Worm (Caenorhabditis elegans) whole organism, L1 larva: ENCODE data around the gene W02D7.8.
A peak's percentile ranks its signal among the peaks of the same experiment; 100 is the strongest.

Experiments used
- C16A3.4 ChIP-seq: fragments of 150-350 bp; optimal IDR thresholded peaks from 2 replicates; lab custom pipeline; 2014; ENCODE audit warnings: missing biosample characterization, missing genetic modification characterization
- C34B4.2 ChIP-seq: sonication (generic microtip); optimal IDR thresholded peaks from 2 replicates; lab custom pipeline; 2017; ENCODE audit warnings: mild to moderate bottlenecking, missing genetic modification characterization, missing compliant biosample characterization
- F16B12.6 ChIP-seq: fragments of 150-350 bp; optimal IDR thresholded peaks from 2 replicates; lab custom pipeline; 2014; ENCODE audit warnings: missing biosample characterization, missing genetic modification characterization
- aha-1 ChIP-seq: fragments of 150-350 bp; optimal IDR thresholded peaks from 2 replicates; lab custom pipeline; 2014; ENCODE audit warnings: missing biosample characterization, missing genetic modification characterization
- alr-1 ChIP-seq: fragments of 200-800 bp; sonication (Bioruptor generic); optimal IDR thresholded peaks from 2 replicates; lab custom pipeline; 2018; ENCODE audit warnings: borderline replicate concordance, mild to moderate bottlenecking, missing genetic modification characterization, missing compliant biosample characterization
- ama-1 ChIP-seq: fragments of 150-350 bp; optimal IDR thresholded peaks from 2 replicates; lab custom pipeline; 2014
- ceh-8 ChIP-seq: fragments of 200-800 bp; sonication (Bioruptor generic); optimal IDR thresholded peaks from 2 replicates; lab custom pipeline; 2018; ENCODE audit warnings: mild to moderate bottlenecking, missing genetic modification characterization, moderate library complexity, missing compliant biosample characterization
- ceh-90 ChIP-seq: sonication (generic microtip); optimal IDR thresholded peaks from 2 replicates; lab custom pipeline; 2016; ENCODE audit warnings: missing genetic modification characterization, missing compliant biosample characterization
- dsc-1 ChIP-seq: sonication (generic microtip); optimal IDR thresholded peaks from 2 replicates; lab custom pipeline; 2016; ENCODE audit warnings: mild to moderate bottlenecking, missing genetic modification characterization, missing compliant biosample characterization
- efl-1 ChIP-seq, 4 experiments: fragments of 150-350 bp; optimal IDR thresholded peaks in 3 of 4; peaks in 1 of 4; 1 replicate in 1 of 4; 2 replicates in 3 of 4; lab custom pipeline; 2014; ENCODE audit warnings: missing biosample characterization in 2 of 4, missing genetic modification characterization in 2 of 4, missing genetic modification reagents in 2 of 4
- egl-13 ChIP-seq: sonication (generic microtip); optimal IDR thresholded peaks from 2 replicates; lab custom pipeline; 2016; ENCODE audit warnings: missing genotype, missing genetic modification reagents, missing genetic modification characterization, missing compliant biosample characterization
- egl-27 ChIP-seq, 2 experiments: fragments of 150-350 bp in 1 of 2; sonication (generic microtip); optimal IDR thresholded peaks; 3 replicates each; lab custom pipeline; 2017 to 2018; ENCODE audit warnings: missing biosample characterization in 2 of 2, missing genetic modification characterization in 2 of 2, missing genetic modification reagents in 2 of 2
- elt-2 ChIP-seq: sonication (generic microtip); optimal IDR thresholded peaks from 2 replicates; lab custom pipeline; 2016; ENCODE audit warnings: missing genetic modification characterization, mild to moderate bottlenecking, inconsistent platforms, missing compliant biosample characterization, missing genetic modification reagents
- elt-3 ChIP-seq, 6 experiments: fragments of 150-350 bp in 1 of 6; sonication (generic microtip); optimal IDR thresholded peaks; 2 replicates each; lab custom pipeline; 2017 to 2018; ENCODE audit warnings: missing biosample characterization in 6 of 6, missing genetic modification characterization in 6 of 6, inconsistent platforms in 1 of 6
- fkh-10 ChIP-seq: sonication (generic microtip); optimal IDR thresholded peaks from 2 replicates; lab custom pipeline; 2017; ENCODE audit warnings: missing biosample characterization, missing genetic modification reagents, missing genetic modification characterization
- fkh-4 ChIP-seq: sonication (generic microtip); optimal IDR thresholded peaks from 2 replicates; lab custom pipeline; 2016; ENCODE audit warnings: missing compliant biosample characterization, missing genetic modification characterization, borderline replicate concordance
- hlh-4 ChIP-seq: sonication (generic microtip); optimal IDR thresholded peaks from 2 replicates; lab custom pipeline; 2016; ENCODE audit warnings: mild to moderate bottlenecking, missing genetic modification characterization, missing compliant biosample characterization
- hpl-2 ChIP-seq: fragments of 150-350 bp; optimal IDR thresholded peaks from 2 replicates; lab custom pipeline; 2014; ENCODE audit warnings: missing biosample characterization, missing genetic modification reagents, missing genetic modification characterization
- irx-1 ChIP-seq: sonication (generic microtip); optimal IDR thresholded peaks from 2 replicates; lab custom pipeline; 2016; ENCODE audit warnings: missing genetic modification characterization, missing compliant biosample characterization
- isw-1 ChIP-seq: fragments of 200-800 bp; sonication (Bioruptor generic); IDR thresholded peaks from 2 replicates; pipeline ENCODE4 v1.3.6; 2022; ENCODE audit warnings: missing genetic modification characterization, missing compliant biosample characterization
- lin-13 ChIP-seq: fragments of 150-350 bp; optimal IDR thresholded peaks from 2 replicates; lab custom pipeline; 2014; ENCODE audit warnings: missing biosample characterization, missing genetic modification reagents, missing genetic modification characterization
- lin-15B ChIP-seq: fragments of 150-350 bp; sonication (generic microtip); optimal IDR thresholded peaks from 3 replicates; lab custom pipeline; 2014; ENCODE audit warnings: missing biosample characterization, missing genetic modification characterization
- mep-1 ChIP-seq: fragments of 150-350 bp; optimal IDR thresholded peaks from 2 replicates; lab custom pipeline; 2014; ENCODE audit warnings: missing biosample characterization, missing genetic modification characterization
- nhr-11 ChIP-seq: fragments of 150-350 bp; optimal IDR thresholded peaks from 2 replicates; lab custom pipeline; 2014; ENCODE audit warnings: missing biosample characterization, missing genetic modification characterization
- nhr-20 ChIP-seq: sonication (generic microtip); optimal IDR thresholded peaks from 2 replicates; lab custom pipeline; 2016; ENCODE audit warnings: mild to moderate bottlenecking, missing genetic modification characterization, missing compliant biosample characterization
- nhr-28 ChIP-seq: fragments of 150-350 bp; optimal IDR thresholded peaks from 2 replicates; lab custom pipeline; 2014; ENCODE audit warnings: missing biosample characterization, missing genetic modification characterization
- nhr-47 ChIP-seq: sonication (generic microtip); optimal IDR thresholded peaks from 2 replicates; lab custom pipeline; 2016; ENCODE audit warnings: mild to moderate bottlenecking, missing genetic modification characterization, moderate library complexity, missing compliant biosample characterization
- pax-3 ChIP-seq: fragments of 200-800 bp; sonication (Bioruptor generic); optimal IDR thresholded peaks from 2 replicates; lab custom pipeline; 2018; ENCODE audit warnings: mild to moderate bottlenecking, missing genetic modification characterization, moderate library complexity, missing compliant biosample characterization
- skn-1 ChIP-seq: fragments of 150-350 bp; optimal IDR thresholded peaks from 2 replicates; lab custom pipeline; 2014; ENCODE audit warnings: missing biosample characterization, missing genetic modification characterization
- sup-37 ChIP-seq: fragments of 200-800 bp; sonication (Bioruptor generic); optimal IDR thresholded peaks from 2 replicates; lab custom pipeline; 2018; ENCODE audit warnings: mild to moderate bottlenecking, missing genetic modification characterization, missing compliant biosample characterization
- tbx-2 ChIP-seq: sonication (generic microtip); optimal IDR thresholded peaks from 2 replicates; lab custom pipeline; 2016; ENCODE audit warnings: missing genetic modification characterization, missing compliant biosample characterization
- unc-130 ChIP-seq: fragments of 150-350 bp; optimal IDR thresholded peaks from 2 replicates; lab custom pipeline; 2017; ENCODE audit warnings: missing biosample characterization, missing genetic modification characterization, inconsistent platforms
- vab-15 ChIP-seq: sonication (generic microtip); optimal IDR thresholded peaks from 2 replicates; lab custom pipeline; 2017; ENCODE audit warnings: missing genotype, mild to moderate bottlenecking, missing genetic modification characterization, missing compliant biosample characterization
- xbp-1 ChIP-seq: sonication (generic microtip); optimal IDR thresholded peaks from 2 replicates; lab custom pipeline; 2016; ENCODE audit warnings: missing genetic modification characterization, missing compliant biosample characterization
- ztf-11 ChIP-seq, 2 experiments: sonication (generic microtip); optimal IDR thresholded peaks; 2 replicates each; lab custom pipeline; 2016 to 2017; ENCODE audit warnings: missing genetic modification characterization in 2 of 2, missing biosample characterization in 1 of 2, missing compliant biosample characterization in 1 of 2

Gene W02D7.8

ce11 chrV:8288125-8288806 lies 18.0 kb downstream of the W02D7.8 start (continued):
- TF ChIP-seq vab-15: no peak
- TF ChIP-seq dsc-1 (tag; lab: Kevin White, UChicago): no peak
- TF ChIP-seq C16A3.4 (tag; lab: Kevin White, UChicago): no peak
- no peak for TF ChIP-seq egl-27 (tag; optimal IDR thresholded peaks at IDR 0.05; lab: Kevin White, UChicago)
- no peak for TF ChIP-seq fkh-10 (GFP tag; lab: Kevin White, UChicago)
- no peak for TF ChIP-seq ceh-8 (GFP tag; lab: Kevin White, UChicago)
- no peak for TF ChIP-seq ama-1
- TF ChIP-seq fkh-4 (tag; lab: Kevin White, UChicago): no peak

ce11 chrV:8285455-8285854 lies 20.8 kb downstream of the W02D7.8 start:
- TF ChIP-seq tbx-2 (no peak), xbp-1 (tag; lab: Kevin White, UChicago) (no peak), isw-1 (GFP tag; lab: Robert Waterston, UW) (no peak), mep-1 (no peak), hpl-2 (GFP tag; lab: Kevin White, UChicago) (no peak), aha-1 (tag; lab: Kevin White, UChicago) (no peak), hlh-4 (no peak), efl-1 (optimal IDR thresholded peaks at IDR 0.05; lab: Kevin White, UChicago) (no peak), efl-1 (GFP tag; optimal IDR thresholded peaks at IDR 0.05 in 1 of 2; lab: Kevin White, UChicago) (no peak), unc-130 (tag; lab: Kevin White, UChicago) (no peak), egl-13 (no peak), ceh-8 (GFP tag; lab: Kevin White, UChicago) (no peak), nhr-20 (tag; lab: Kevin White, UChicago) (no peak), lin-13 (GFP tag; lab: Kevin White, UChicago) (no peak), ztf-11 (tag; optimal IDR thresholded peaks at IDR 0.05; lab: Kevin White, UChicago) (no peak)
- TF ChIP-seq, all 84 proteins: peak for 0

ce11 chrV:8284800-8285199 lies 21.5 kb downstream of the W02D7.8 start, which contains the start of gene slc-17.5:
Gene slc-17.5 (minus strand): TSS chrV:8284900.
- TF ChIP-seq F16B12.6 (tag; lab: Kevin White, UChicago) (no peak), nhr-11 (no peak), alr-1 (tag; lab: Kevin White, UChicago) (no peak), sup-37 (GFP tag; lab: Kevin White, UChicago) (no peak), pax-3 (tag; lab: Kevin White, UChicago) (no peak), ceh-90 (tag; lab: Kevin White, UChicago) (no peak), ama-1 (no peak), elt-2 (tag; lab: Kevin White, UChicago) (no peak), elt-3 (tag; optimal IDR thresholded peaks at IDR 0.05; lab: Kevin White, UChicago) (no peak), tbx-2 (no peak), C34B4.2 (tag; lab: Kevin White, UChicago) (no peak), aha-1 (tag; lab: Kevin White, UChicago) (no peak), C16A3.4 (tag; lab: Kevin White, UChicago) (no peak), nhr-47 (tag; lab: Kevin White, UChicago) (no peak)

ce11 chrV:8282933-8283332 lies 23.3 kb downstream of the W02D7.8 start:
- TF ChIP-seq nhr-28 (tag; lab: Kevin White, UChicago) (no peak), efl-1 (optimal IDR thresholded peaks at IDR 0.05; lab: Kevin White, UChicago) (no peak), efl-1 (GFP tag; optimal IDR thresholded peaks at IDR 0.05 in 1 of 2; lab: Kevin White, UChicago) (peak in 1 of 2 experiments; percentile 24)
- TF ChIP-seq, all 84 proteins: peak for 1

- TF ChIP-seq irx-1 (no peak), xbp-1 (tag; lab: Kevin White, UChicago) (no peak), efl-1 (optimal IDR thresholded peaks at IDR 0.05; lab: Kevin White, UChicago) (no peak), efl-1 (GFP tag; optimal IDR thresholded peaks at IDR 0.05 in 1 of 2; lab: Kevin White, UChicago) (peak in 1 of 2 experiments; percentile 89), skn-1 (no peak), C16A3.4 (tag; lab: Kevin White, UChicago) (no peak), lin-15B (tag; lab: Kevin White, UChicago) (no peak)
- TF ChIP-seq, all 84 proteins: peak for 1
Measured at ce11 chrV:8281646-8282045, 24.6 kb downstream of the W02D7.8 start.
